Fruit fly (Drosophila melanogaster) whole organism, embryonic: ENCODE measurements around the gene Cpr92A.

Source experiments
- BtbVII ChIP-seq: fragments of 200-800 bp; sonication (Bioruptor generic); optimal IDR thresholded peaks from 3 replicates; lab custom pipeline; 2017; ENCODE audit warnings: missing biosample characterization, mild to moderate bottlenecking, missing genetic modification characterization
- CG10267 ChIP-seq: fragments of 200-800 bp; sonication (Bioruptor generic); optimal IDR thresholded peaks from 2 replicates; lab custom pipeline; 2018; ENCODE audit warnings: missing biosample characterization, mild to moderate bottlenecking, missing genetic modification characterization, moderate library complexity
- CG10366 ChIP-seq: fragments of 200-800 bp; sonication (Bioruptor generic); IDR thresholded peaks from 2 replicates; pipeline ENCODE4 v1.3.6; 2022; ENCODE audit warnings: missing biosample characterization, missing genetic modification characterization
- CG13424 ChIP-seq: fragments of 200-800 bp; sonication (Bioruptor generic); optimal IDR thresholded peaks from 2 replicates; lab custom pipeline; 2019; ENCODE audit warnings: missing biosample characterization, mild to moderate bottlenecking, missing genetic modification characterization, moderate library complexity
- CG14965 ChIP-seq: fragments of 200-800 bp; sonication (Bioruptor generic); optimal IDR thresholded peaks from 2 replicates; lab custom pipeline; 2016; ENCODE audit warnings: missing biosample characterization, missing genetic modification characterization, borderline replicate concordance
- CG2712 ChIP-seq: fragments of 200-800 bp; optimal IDR thresholded peaks from 3 replicates; lab custom pipeline; 2019; ENCODE audit warnings: missing biosample characterization, mild to moderate bottlenecking, missing genetic modification characterization, moderate library complexity
- CG30403 ChIP-seq: fragments of 200-800 bp; sonication (Bioruptor generic); optimal IDR thresholded peaks from 3 replicates; lab custom pipeline; 2016; ENCODE audit warnings: missing biosample characterization, missing genetic modification characterization
- CG3065 ChIP-seq: fragments of 200-800 bp; sonication (Bioruptor generic); optimal IDR thresholded peaks from 2 replicates; lab custom pipeline; 2016; ENCODE audit warnings: missing biosample characterization, missing genetic modification characterization
- CG32532 ChIP-seq: fragments of 200-800 bp; sonication (Bioruptor generic); IDR thresholded peaks from 2 replicates; pipeline ENCODE4 v1.3.6; 2022; ENCODE audit warnings: missing biosample characterization, missing genetic modification characterization
- CG3407 ChIP-seq: fragments of 200-800 bp; sonication (Bioruptor generic); optimal IDR thresholded peaks from 2 replicates; lab custom pipeline; 2018; ENCODE audit warnings: missing biosample characterization, mild to moderate bottlenecking, missing genetic modification characterization
- CG4328 ChIP-seq: fragments of 200-800 bp; sonication (Bioruptor generic); optimal IDR thresholded peaks from 3 replicates; lab custom pipeline; 2017; ENCODE audit warnings: missing biosample characterization, missing genetic modification reagents, missing genetic modification characterization
- CG4360 ChIP-seq: fragments of 200-800 bp; sonication (Bioruptor generic); IDR thresholded peaks from 2 replicates; pipeline ENCODE4 v1.3.6; 2022; ENCODE audit warnings: missing biosample characterization, missing genetic modification characterization
- CG6254 ChIP-seq: fragments of 200-800 bp; sonication (Bioruptor generic); optimal IDR thresholded peaks from 3 replicates; lab custom pipeline; 2017; ENCODE audit warnings: mild to moderate bottlenecking, missing biosample characterization, missing genetic modification reagents, missing genetic modification characterization
- CG6689 ChIP-seq: fragments of 200-800 bp; sonication (Bioruptor generic); IDR thresholded peaks from 2 replicates; pipeline ENCODE4 v1.3.6; 2022; ENCODE audit warnings: missing biosample characterization, missing genetic modification characterization
- CG8290 ChIP-seq, 3 experiments: fragments of 200-800 bp; sonication (Bioruptor generic); optimal IDR thresholded peaks; 2 replicates each; lab custom pipeline; 2016 to 2019; ENCODE audit warnings: missing biosample characterization in 3 of 3, missing genetic modification characterization in 3 of 3, mild to moderate bottlenecking in 2 of 3, moderate library complexity in 1 of 3
- CG8944 ChIP-seq: fragments of 200-800 bp; sonication (Bioruptor generic); optimal IDR thresholded peaks from 3 replicates; lab custom pipeline; 2016; ENCODE audit warnings: missing biosample characterization, missing genetic modification characterization
- CkIIα-i1 ChIP-seq: fragments of 200-800 bp; sonication (Bioruptor generic); IDR thresholded peaks from 2 replicates; pipeline ENCODE4 v1.3.6; 2022; ENCODE audit warnings: missing biosample characterization, missing genetic modification characterization
- Dek ChIP-seq: fragments of 200-800 bp; sonication (Bioruptor generic); optimal IDR thresholded peaks from 3 replicates; lab custom pipeline; 2019; ENCODE audit warnings: missing biosample characterization, mild to moderate bottlenecking, missing genetic modification characterization, moderate library complexity
- Doc2 ChIP-seq: fragments of 200-800 bp; sonication (Bioruptor generic); IDR thresholded peaks from 2 replicates; pipeline ENCODE4 v1.3.6; 2022; ENCODE audit warnings: missing biosample characterization, missing genetic modification characterization
- Dref ChIP-seq: fragments of 200-800 bp; sonication (Bioruptor generic); IDR thresholded peaks from 2 replicates; pipeline ENCODE4 v1.3.6; 2022; ENCODE audit warnings: missing biosample characterization, missing genetic modification characterization
- E2f1 ChIP-seq: fragments of 200-800 bp; sonication (Bioruptor generic); IDR thresholded peaks from 2 replicates; pipeline ENCODE4 v1.3.6; 2022; ENCODE audit warnings: missing biosample characterization, missing genetic modification characterization
- Ets97D ChIP-seq: fragments of 200-800 bp; sonication (Bioruptor generic); optimal IDR thresholded peaks from 3 replicates; lab custom pipeline; 2016; ENCODE audit warnings: missing biosample characterization, missing genetic modification characterization
- H15 ChIP-seq: fragments of 200-800 bp; sonication (Bioruptor generic); IDR thresholded peaks from 3 replicates; pipeline ENCODE4 v1.3.6; 2022; ENCODE audit warnings: missing biosample characterization, missing genetic modification characterization
- Nf-YB ChIP-seq: fragments of 200-800 bp; sonication (Bioruptor generic); optimal IDR thresholded peaks from 3 replicates; lab custom pipeline; 2019; ENCODE audit warnings: missing biosample characterization, mild to moderate bottlenecking, missing genetic modification characterization, moderate library complexity
- Pdp1 ChIP-seq, 2 experiments: fragments of 200-800 bp; sonication (Bioruptor generic); optimal IDR thresholded peaks; 3 replicates each; lab custom pipeline; 2016; ENCODE audit warnings: missing biosample characterization in 2 of 2, missing genetic modification characterization in 2 of 2, mild to moderate bottlenecking in 1 of 2, moderate library complexity in 1 of 2
- Poxn ChIP-seq: fragments of 200-800 bp; sonication (Bioruptor generic); IDR thresholded peaks from 2 replicates; pipeline ENCODE4 v1.3.6; 2022; ENCODE audit warnings: missing biosample characterization, missing genetic modification characterization
- Vsx1 ChIP-seq: fragments of 200-800 bp; sonication (Bioruptor generic); optimal IDR thresholded peaks from 2 replicates; lab custom pipeline; 2017; ENCODE audit warnings: missing biosample characterization, mild to moderate bottlenecking, missing genetic modification characterization, missing genetic modification reagents
- ac ChIP-seq: fragments of 200-800 bp; sonication (Bioruptor generic); optimal IDR thresholded peaks from 3 replicates; lab custom pipeline; 2017; ENCODE audit warnings: missing biosample characterization, mild to moderate bottlenecking, missing genetic modification characterization
- ap ChIP-seq: fragments of 200-800 bp; sonication (Bioruptor generic); IDR thresholded peaks from 2 replicates; pipeline ENCODE4 v1.3.6; 2022; ENCODE audit warnings: missing biosample characterization, missing genetic modification characterization
- br ChIP-seq: fragments of >200 bp; optimal IDR thresholded peaks from 2 replicates; lab custom pipeline; 2017
- btn ChIP-seq: fragments of 200-800 bp; sonication (Bioruptor generic); optimal IDR thresholded peaks from 2 replicates; lab custom pipeline; 2016; ENCODE audit warnings: missing biosample characterization, missing genetic modification characterization
- cg ChIP-seq: fragments of 200-800 bp; sonication (Bioruptor generic); optimal IDR thresholded peaks from 3 replicates; lab custom pipeline; 2019; ENCODE audit warnings: missing biosample characterization, mild to moderate bottlenecking, missing genetic modification characterization, moderate library complexity
- corto ChIP-seq: fragments of 200-800 bp; sonication (Bioruptor generic); optimal IDR thresholded peaks from 2 replicates; lab custom pipeline; 2016; ENCODE audit warnings: missing biosample characterization, mild to moderate bottlenecking, missing genetic modification characterization, moderate library complexity
- gce ChIP-seq: fragments of 200-800 bp; sonication (Bioruptor generic); IDR thresholded peaks from 3 replicates; pipeline ENCODE4 v1.3.6; 2022; ENCODE audit warnings: missing biosample characterization, missing genetic modification characterization
- h ChIP-seq: fragments of >200 bp; optimal IDR thresholded peaks from 2 replicates; lab custom pipeline; 2017
- ham ChIP-seq: fragments of 200-800 bp; sonication (Bioruptor generic); IDR thresholded peaks from 2 replicates; pipeline ENCODE4 v1.3.6; 2022; ENCODE audit warnings: missing biosample characterization, missing genetic modification characterization
- kni ChIP-seq: fragments of 200-800 bp; sonication (Bioruptor generic); optimal IDR thresholded peaks from 3 replicates; lab custom pipeline; 2017; ENCODE audit warnings: mild to moderate bottlenecking, missing biosample characterization, missing genetic modification reagents, missing genetic modification characterization
- nau ChIP-seq: fragments of 200-800 bp; sonication (Bioruptor generic); optimal IDR thresholded peaks from 3 replicates; lab custom pipeline; 2017; ENCODE audit warnings: missing biosample characterization, mild to moderate bottlenecking, missing genetic modification characterization, missing genetic modification reagents
- oc ChIP-seq: fragments of 200-800 bp; sonication (Bioruptor generic); optimal IDR thresholded peaks from 2 replicates; lab custom pipeline; 2018; ENCODE audit warnings: missing biosample characterization, mild to moderate bottlenecking, missing genetic modification characterization, moderate library complexity
- pan ChIP-seq, 4 experiments: fragments of >200 bp in 3 of 4; fragments of 200-800 bp in 1 of 4; sonication (Bioruptor generic) in 1 of 4; optimal IDR thresholded peaks in 3 of 4; IDR thresholded peaks in 1 of 4; 2 replicates each; pipeline versions ENCODE4 v1.3.6 to Lab custom; 2017 to 2022; ENCODE audit warnings: missing biosample characterization in 2 of 4, missing genetic modification characterization in 2 of 4, mixed read lengths in 1 of 4
- phol ChIP-seq: fragments of 200-800 bp; sonication (Bioruptor generic); optimal IDR thresholded peaks from 3 replicates; lab custom pipeline; 2018; ENCODE audit warnings: missing biosample characterization, mild to moderate bottlenecking, missing genetic modification characterization, moderate library complexity
- prd ChIP-seq, 3 experiments: fragments of >200 bp in 2 of 3; fragments of 200-800 bp in 1 of 3; sonication (Bioruptor generic) in 1 of 3; optimal IDR thresholded peaks in 2 of 3; IDR thresholded peaks in 1 of 3; 2 replicates in 2 of 3; 3 replicates in 1 of 3; pipeline versions ENCODE4 v1.3.6 to Lab custom; 2017 to 2022; ENCODE audit warnings: missing biosample characterization in 1 of 3, missing genetic modification characterization in 1 of 3
- sd ChIP-seq: fragments of 200-800 bp; sonication (Bioruptor generic); optimal IDR thresholded peaks from 3 replicates; lab custom pipeline; 2018; ENCODE audit warnings: missing biosample characterization, mild to moderate bottlenecking, missing genetic modification characterization, moderate library complexity
- sob ChIP-seq: fragments of 200-800 bp; sonication (Bioruptor generic); IDR thresholded peaks from 2 replicates; pipeline ENCODE4 v1.3.6; 2022; ENCODE audit warnings: missing biosample characterization, missing genetic modification characterization
- ssp ChIP-seq: fragments of 200-800 bp; sonication (Bioruptor generic); IDR thresholded peaks from 2 replicates; pipeline ENCODE4 v1.3.6; 2022; ENCODE audit warnings: missing biosample characterization, missing genetic modification characterization
- stc ChIP-seq: fragments of 200-800 bp; sonication (Bioruptor generic); IDR thresholded peaks from 2 replicates; pipeline ENCODE4 v1.3.6; 2022; ENCODE audit warnings: missing biosample characterization, missing genetic modification characterization
- vvl ChIP-seq: fragments of 200-800 bp; sonication (Bioruptor generic); IDR thresholded peaks from 2 replicates; pipeline ENCODE4 v1.3.6; 2022; ENCODE audit warnings: missing biosample characterization, missing genetic modification characterization
- wek ChIP-seq: fragments of 200-800 bp; sonication (Bioruptor generic); optimal IDR thresholded peaks from 3 replicates; lab custom pipeline; 2018; ENCODE audit warnings: missing biosample characterization, mild to moderate bottlenecking, missing genetic modification characterization, moderate library complexity

The Cpr92A gene

dm6 chr3R:19644094-19644900, 45.5 kb upstream of the Cpr92A start, which contains the start of gene Vha13 (continued):
- peak; percentile 80 for TF ChIP-seq Dref (GFP tag; lab: Robert Waterston, UW)
- TF ChIP-seq CG3407 (GFP tag; lab: Kevin White, UChicago), result no peak
- TF ChIP-seq h (lab: Kevin White, UChicago), result no peak
- peak; percentile 48 for TF ChIP-seq CG10366 (GFP tag; lab: Robert Waterston, UW)
- TF ChIP-seq E2f1 (GFP tag; lab: Robert Waterston, UW), result peak; percentile 36; the same call in 1 of the 2 replicates
- no peak for TF ChIP-seq prd (optimal IDR thresholded peaks at IDR 0.05; lab: Kevin White, UChicago)
- TF ChIP-seq prd (GFP tag; IDR thresholded peaks at IDR 0.05; lab: Robert Waterston, UW), result peak; percentile 67; the same call in 2 of the 3 replicates
- TF ChIP-seq CG10267 (tag; lab: Kevin White, UChicago), result no peak
- no peak for TF ChIP-seq stc (GFP tag; lab: Robert Waterston, UW)
- TF ChIP-seq sob (GFP tag; lab: Robert Waterston, UW), result peak; percentile 68
- TF ChIP-seq CG32532 (GFP tag; lab: Robert Waterston, UW), result peak; percentile 66
- peak; percentile 69 for TF ChIP-seq cg (GFP tag; lab: Kevin White, UChicago)
- no peak for TF ChIP-seq CkIIα-i1 (GFP tag; lab: Robert Waterston, UW)
- TF ChIP-seq CG6254, result no peak
- peak; percentile 77 for TF ChIP-seq vvl (GFP tag; lab: Robert Waterston, UW)
- no peak for TF ChIP-seq btn (GFP tag; lab: Kevin White, UChicago)
- TF ChIP-seq Dek (tag; lab: Kevin White, UChicago), result peak; percentile 42
- TF ChIP-seq kni (GFP tag; lab: Kevin White, UChicago), result peak; percentile 31
- TF ChIP-seq Pdp1 (GFP tag; optimal IDR thresholded peaks at IDR 0.05; lab: Kevin White, UChicago), result peak; percentile 14 to 27
- no peak for TF ChIP-seq br (lab: Kevin White, UChicago)
- no peak for TF ChIP-seq CG4360 (GFP tag; lab: Robert Waterston, UW)
- no peak for TF ChIP-seq corto (GFP tag; lab: Kevin White, UChicago)
- TF ChIP-seq CG14965 (GFP tag; lab: Kevin White, UChicago), result no peak
- no peak for TF ChIP-seq CG13424 (tag; lab: Kevin White, UChicago)
- peak; percentile 22 for TF ChIP-seq Ets97D
- TF ChIP-seq CG6689 (GFP tag; lab: Robert Waterston, UW), result no peak
- no peak for TF ChIP-seq Poxn (GFP tag; lab: Robert Waterston, UW)
- peak; percentile 53 for TF ChIP-seq CG8944
- no peak for TF ChIP-seq oc (tag; lab: Kevin White, UChicago)
- TF ChIP-seq nau, result no peak
- peak; percentile 34 for TF ChIP-seq CG30403 (GFP tag; lab: Kevin White, UChicago)
- TF ChIP-seq wek (GFP tag; lab: Kevin White, UChicago), result peak; percentile 54
- TF ChIP-seq CG3065 (GFP tag; lab: Kevin White, UChicago), result no peak
- no peak for TF ChIP-seq gce (GFP tag; lab: Robert Waterston, UW)
- no peak for TF ChIP-seq Vsx1 (GFP tag; lab: Kevin White, UChicago)
- TF ChIP-seq ssp (GFP tag; lab: Robert Waterston, UW), result peak; percentile 55
- no peak for TF ChIP-seq pan (optimal IDR thresholded peaks at IDR 0.05; lab: Kevin White, UChicago)
- TF ChIP-seq pan (GFP tag; optimal IDR thresholded peaks at IDR 0.05 in 1 of 2, IDR thresholded peaks at IDR 0.05 in 1 of 2), result no peak
- TF ChIP-seq CG2712, result peak; percentile 23
- TF ChIP-seq CG4328 (GFP tag; lab: Kevin White, UChicago), result no peak
- peak; percentile 47 for TF ChIP-seq sd (tag; lab: Kevin White, UChicago)
- no peak for TF ChIP-seq CG8290 (GFP tag; optimal IDR thresholded peaks at IDR 0.05; lab: Kevin White, UChicago)
- peak in 1 of 2 experiments; percentile 87 for TF ChIP-seq CG8290 (tag; optimal IDR thresholded peaks at IDR 0.05; lab: Kevin White, UChicago)
- TF ChIP-seq Nf-YB (GFP tag; lab: Kevin White, UChicago), result no peak
- peak; percentile 29 for TF ChIP-seq phol (tag; lab: Kevin White, UChicago)
- no peak for TF ChIP-seq ap (GFP tag; lab: Robert Waterston, UW)
- TF ChIP-seq BtbVII (GFP tag; lab: Kevin White, UChicago), result peak; percentile 45
- peak; percentile 27; the same call in 1 of the 2 replicates for TF ChIP-seq ham (GFP tag; lab: Robert Waterston, UW)
- no peak for TF ChIP-seq Doc2 (GFP tag; lab: Robert Waterston, UW)
- no peak for TF ChIP-seq ac (GFP tag; lab: Kevin White, UChicago)
- TF ChIP-seq H15, result peak; percentile 38; the same call in 1 of the 3 replicates
